Worm (Caenorhabditis elegans) whole organism, L4 larva: ENCODE results near the gene C32D5.4.

Source experiments
- F37D6.2 ChIP-seq: sonication (generic microtip); optimal IDR thresholded peaks from 2 replicates; lab custom pipeline; 2016; ENCODE audit warnings: mild to moderate bottlenecking, missing genetic modification characterization, missing compliant biosample characterization
- F49E8.2 ChIP-seq: sonication (generic microtip); optimal IDR thresholded peaks from 2 replicates; lab custom pipeline; 2016; ENCODE audit warnings: missing compliant biosample characterization, mild to moderate bottlenecking, missing genetic modification characterization, borderline replicate concordance
- Y48G9A.11 ChIP-seq: fragments of 200-800 bp; sonication (Bioruptor generic); IDR thresholded peaks from 2 replicates; pipeline ENCODE4 v1.3.6; 2022; ENCODE audit warnings: missing genetic modification reagents, missing genetic modification characterization, missing compliant biosample characterization
- Y75B8A.6 ChIP-seq: fragments of 200-800 bp; sonication (Bioruptor generic); IDR thresholded peaks from 2 replicates; pipeline ENCODE4 v1.3.6; 2022; ENCODE audit warnings: missing genetic modification reagents, missing genetic modification characterization, missing compliant biosample characterization
- aha-1 ChIP-seq: fragments of 150-350 bp; peaks from one replicate; lab custom pipeline; 2014; ENCODE audit warnings: missing biosample characterization, missing genetic modification characterization
- aly-2 ChIP-seq: sonication (generic microtip); optimal IDR thresholded peaks from 2 replicates; lab custom pipeline; 2018; ENCODE audit warnings: missing biosample characterization, missing genetic modification characterization
- arid-1 ChIP-seq: fragments of 200-800 bp; sonication (Bioruptor generic); conservative IDR thresholded peaks from 2 replicates; pipeline ENCODE4 v1.3.6; 2022; ENCODE audit warnings: missing genetic modification reagents, missing genetic modification characterization, missing compliant biosample characterization
- ceh-28 ChIP-seq: fragments of 150-350 bp; optimal IDR thresholded peaks from 2 replicates; lab custom pipeline; 2014; ENCODE audit warnings: missing biosample characterization, missing genetic modification reagents, missing genetic modification characterization
- ceh-32 ChIP-seq: sonication (generic microtip); optimal IDR thresholded peaks from 2 replicates; lab custom pipeline; 2016; ENCODE audit warnings: mild to moderate bottlenecking, missing genetic modification characterization, missing compliant biosample characterization; ENCODE audit not compliant: poor library complexity
- ceh-62 ChIP-seq: sonication (generic microtip); optimal IDR thresholded peaks from 2 replicates; lab custom pipeline; 2017; ENCODE audit warnings: missing biosample characterization, missing genetic modification characterization
- ceh-82 ChIP-seq: sonication (generic microtip); optimal IDR thresholded peaks from 2 replicates; lab custom pipeline; 2017; ENCODE audit warnings: missing biosample characterization, missing genetic modification characterization
- ces-1 ChIP-seq: fragments of 150-350 bp; sonication (generic microtip); optimal IDR thresholded peaks from 4 replicates; lab custom pipeline; 2014; ENCODE audit warnings: missing biosample characterization, missing genetic modification reagents, missing genetic modification characterization
- ctbp-1 ChIP-seq: fragments of 200-800 bp; sonication (Bioruptor generic); IDR thresholded peaks from 2 replicates; pipeline ENCODE4 v1.3.6; 2022; ENCODE audit warnings: missing genetic modification reagents, missing genetic modification characterization, missing compliant biosample characterization
- daf-19 ChIP-seq: fragments of 200-800 bp; sonication (Bioruptor generic); conservative IDR thresholded peaks from 2 replicates; pipeline ENCODE4 v1.3.6; 2022; ENCODE audit warnings: missing genetic modification characterization, missing compliant biosample characterization
- daf-8 ChIP-seq: fragments of 200-800 bp; sonication (Bioruptor generic); IDR thresholded peaks from 2 replicates; pipeline ENCODE4 v1.3.6; 2022; ENCODE audit warnings: missing genetic modification characterization, missing compliant biosample characterization
- dmd-6 ChIP-seq: fragments of 200-800 bp; sonication (Bioruptor generic); IDR thresholded peaks from 2 replicates; pipeline ENCODE4 v1.3.6; 2022; ENCODE audit warnings: missing genetic modification reagents, missing genetic modification characterization, missing compliant biosample characterization
- dmd-8 ChIP-seq: fragments of 200-800 bp; sonication (Bioruptor generic); IDR thresholded peaks from 2 replicates; pipeline ENCODE4 v1.3.6; 2022; ENCODE audit warnings: missing genetic modification characterization, missing compliant biosample characterization
- duxl-1 ChIP-seq: sonication (generic microtip); optimal IDR thresholded peaks from 2 replicates; lab custom pipeline; 2016; ENCODE audit warnings: mild to moderate bottlenecking, missing genetic modification characterization, moderate library complexity, missing compliant biosample characterization; ENCODE audit not compliant: poor library complexity
- egl-27 ChIP-seq: sonication (generic microtip); optimal IDR thresholded peaks from 3 replicates; lab custom pipeline; 2017; ENCODE audit warnings: missing biosample characterization, missing genetic modification reagents, missing genetic modification characterization
- egl-43 ChIP-seq: fragments of 200-800 bp; sonication (Bioruptor generic); IDR thresholded peaks from 2 replicates; pipeline ENCODE4 v1.3.6; 2022; ENCODE audit warnings: missing genetic modification reagents, missing genetic modification characterization, missing compliant biosample characterization
- fkh-10 ChIP-seq: fragments of 150-350 bp; optimal IDR thresholded peaks from 2 replicates; lab custom pipeline; 2014; ENCODE audit warnings: missing biosample characterization, missing genetic modification reagents, missing genetic modification characterization
- hlh-11 ChIP-seq: fragments of 200-800 bp; sonication (Bioruptor generic); optimal IDR thresholded peaks from 2 replicates; lab custom pipeline; 2018; ENCODE audit warnings: mild to moderate bottlenecking, missing genetic modification characterization, missing compliant biosample characterization
- hmg-1.1 ChIP-seq: fragments of 200-800 bp; sonication (Bioruptor generic); IDR thresholded peaks from 2 replicates; pipeline ENCODE4 v1.3.6; 2022; ENCODE audit warnings: missing genetic modification reagents, missing genetic modification characterization, missing compliant biosample characterization
- lin-1 ChIP-seq: fragments of 200-800 bp; sonication (Bioruptor generic); IDR thresholded peaks from 2 replicates; pipeline ENCODE4 v1.3.6; 2022; ENCODE audit warnings: missing genetic modification reagents, missing genetic modification characterization, missing compliant biosample characterization
- lin-15B ChIP-seq: fragments of 150-350 bp; sonication (generic microtip); optimal IDR thresholded peaks from 3 replicates; lab custom pipeline; 2014; ENCODE audit warnings: missing biosample characterization, missing genetic modification characterization
- lin-39 ChIP-seq: fragments of 150-350 bp; optimal IDR thresholded peaks from 2 replicates; lab custom pipeline; 2014; ENCODE audit warnings: missing biosample characterization, missing genetic modification reagents, missing genetic modification characterization
- mep-1 ChIP-seq: fragments of 150-350 bp; sonication (generic microtip); optimal IDR thresholded peaks from 3 replicates; lab custom pipeline; 2014; ENCODE audit warnings: missing biosample characterization, missing genetic modification characterization
- mxl-2 ChIP-seq: fragments of 200-800 bp; sonication (Bioruptor generic); conservative IDR thresholded peaks from 2 replicates; pipeline ENCODE4 v1.3.6; 2022; ENCODE audit warnings: missing genetic modification reagents, missing genetic modification characterization, missing compliant biosample characterization
- nhr-28 ChIP-seq: fragments of 150-350 bp; optimal IDR thresholded peaks from 2 replicates; lab custom pipeline; 2014; ENCODE audit warnings: missing biosample characterization, missing genetic modification characterization
- nhr-41 ChIP-seq: fragments of 200-800 bp; sonication (Bioruptor generic); IDR thresholded peaks from 2 replicates; pipeline ENCODE4 v1.3.6; 2022; ENCODE audit warnings: missing genetic modification reagents, missing genetic modification characterization, missing compliant biosample characterization
- nhr-42 ChIP-seq: fragments of 200-800 bp; sonication (Bioruptor generic); IDR thresholded peaks from 2 replicates; pipeline ENCODE4 v1.3.6; 2022; ENCODE audit warnings: missing genetic modification characterization, missing compliant biosample characterization
- nhr-76 ChIP-seq: fragments of 150-350 bp; optimal IDR thresholded peaks from 2 replicates; lab custom pipeline; 2014; ENCODE audit warnings: missing biosample characterization, missing genetic modification characterization
- nhr-77 ChIP-seq: fragments of 150-350 bp; optimal IDR thresholded peaks from 2 replicates; lab custom pipeline; 2014; ENCODE audit warnings: missing biosample characterization, missing genetic modification characterization
- pha-4 ChIP-seq, 2 experiments: fragments of 150-350 bp in 1 of 2; fragments of 200-800 bp in 1 of 2; sonication (Bioruptor generic) in 1 of 2; IDR thresholded peaks in 1 of 2; optimal IDR thresholded peaks in 1 of 2; 2 replicates each; pipeline versions ENCODE4 v1.3.6 to Lab custom; 2014 to 2022; ENCODE audit warnings: missing genetic modification characterization in 2 of 2, missing genetic modification reagents in 2 of 2, missing biosample characterization in 1 of 2, missing compliant biosample characterization in 1 of 2
- php-3 ChIP-seq: fragments of 200-800 bp; sonication (Bioruptor generic); IDR thresholded peaks from 2 replicates; pipeline ENCODE4 v1.3.6; 2022; ENCODE audit warnings: missing genetic modification reagents, missing genetic modification characterization, missing compliant biosample characterization
- pqm-1 ChIP-seq: sonication (generic microtip); optimal IDR thresholded peaks from 2 replicates; lab custom pipeline; 2017; ENCODE audit warnings: missing biosample characterization, missing genetic modification characterization
- rbr-2 ChIP-seq: sonication (generic microtip); optimal IDR thresholded peaks from 2 replicates; lab custom pipeline; 2016; ENCODE audit warnings: missing genotype, missing genetic modification characterization, missing compliant biosample characterization
- snpc-1.2 ChIP-seq: fragments of 200-800 bp; sonication (Bioruptor generic); IDR thresholded peaks from 2 replicates; pipeline ENCODE4 v1.3.6; 2022; ENCODE audit warnings: missing genetic modification reagents, missing genetic modification characterization, missing compliant biosample characterization
- spr-1 ChIP-seq: sonication (generic microtip); optimal IDR thresholded peaks from 2 replicates; lab custom pipeline; 2016; ENCODE audit warnings: mild to moderate bottlenecking, missing genetic modification characterization, missing compliant biosample characterization
- spr-3 ChIP-seq: fragments of 200-800 bp; sonication (Bioruptor generic); optimal IDR thresholded peaks from 2 replicates; lab custom pipeline; 2018; ENCODE audit warnings: mild to moderate bottlenecking, missing genetic modification characterization, missing compliant biosample characterization
- tag-97 ChIP-seq: fragments of 200-800 bp; sonication (Bioruptor generic); IDR thresholded peaks from 2 replicates; pipeline ENCODE4 v1.3.6; 2022; ENCODE audit warnings: missing genetic modification characterization, missing compliant biosample characterization
- unc-62 ChIP-seq, 3 experiments: fragments of 150-350 bp in 1 of 3; sonication (generic microtip); optimal IDR thresholded peaks in 2 of 3; peaks in 1 of 3; 1 replicate in 1 of 3; 2 replicates in 2 of 3; lab custom pipeline; 2014 to 2017; ENCODE audit warnings: missing biosample characterization in 3 of 3, missing genetic modification characterization in 3 of 3, missing genetic modification reagents in 3 of 3, missing genotype in 1 of 3
- vab-7 ChIP-seq: fragments of 200-800 bp; sonication (Bioruptor generic); IDR thresholded peaks from 2 replicates; pipeline ENCODE4 v1.3.6; 2022; ENCODE audit warnings: missing genetic modification reagents, missing genetic modification characterization, missing compliant biosample characterization
- zfp-3 ChIP-seq: fragments of 200-800 bp; sonication (Bioruptor generic); conservative IDR thresholded peaks from 2 replicates; pipeline ENCODE4 v1.3.6; 2022; ENCODE audit warnings: missing genetic modification reagents, missing genetic modification characterization, missing compliant biosample characterization
- zip-11 ChIP-seq: fragments of 200-800 bp; sonication (Bioruptor generic); IDR thresholded peaks from 2 replicates; pipeline ENCODE4 v1.3.6; 2022; ENCODE audit warnings: missing genetic modification characterization, missing compliant biosample characterization
- zip-2 ChIP-seq: fragments of 150-350 bp; optimal IDR thresholded peaks from 2 replicates; lab custom pipeline; 2014; ENCODE audit warnings: missing biosample characterization, missing genetic modification characterization

Gene C32D5.4

DNA sequence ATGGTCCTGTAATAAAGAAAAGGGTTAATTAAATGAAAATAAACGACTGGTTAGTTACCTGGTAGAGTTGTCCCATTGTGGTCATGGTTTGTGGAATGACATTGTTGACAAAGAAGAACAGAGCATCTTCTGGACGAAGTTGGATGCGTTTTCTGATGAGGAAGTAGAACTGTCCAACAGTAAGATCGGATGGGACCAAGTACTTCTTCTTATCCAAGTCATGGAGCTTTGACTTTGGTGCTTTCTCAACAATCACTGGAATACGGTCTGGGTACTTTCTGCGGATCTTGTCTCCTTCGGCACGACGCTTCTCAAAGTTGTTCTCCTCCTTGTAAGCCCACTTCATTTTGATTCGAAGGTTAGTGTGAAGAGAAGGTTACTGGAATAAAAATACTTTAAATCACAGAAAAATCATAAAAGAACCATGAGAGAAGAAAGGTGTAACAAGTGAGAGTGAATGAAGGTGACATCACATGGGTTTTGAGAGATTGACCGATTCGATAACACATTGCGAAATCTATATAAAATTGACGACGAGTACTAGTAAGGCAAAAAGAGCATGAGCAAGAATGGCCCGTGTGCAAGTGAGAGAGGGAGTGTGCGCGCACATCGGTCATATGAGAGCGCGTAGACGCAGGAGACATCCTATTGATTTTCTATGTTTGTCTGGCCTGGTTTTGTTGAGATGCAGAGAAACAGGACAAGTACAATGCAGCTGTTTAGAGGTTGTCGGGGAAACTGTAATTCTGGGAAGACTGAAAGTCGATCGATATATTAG is 24.7 kb upstream of the C32D5.4 start, which contains the start of gene lgg-1 (continued):
- TF ChIP-seq spr-1 (tag; lab: Kevin White, UChicago) = peak; percentile 39
- no peak for TF ChIP-seq nhr-42
- TF ChIP-seq daf-8 = no peak
- peak; percentile 43 for TF ChIP-seq fkh-10 (GFP tag; lab: Kevin White, UChicago)
- TF ChIP-seq aly-2 (tag; lab: Kevin White, UChicago) = no peak
- TF ChIP-seq nhr-28 (tag; lab: Kevin White, UChicago) = peak; percentile 31
- no peak for TF ChIP-seq lin-15B (tag; lab: Kevin White, UChicago)
- no peak for TF ChIP-seq nhr-76 (tag; lab: Kevin White, UChicago)
- peak; percentile 53; the same call in 1 of the 2 replicates for TF ChIP-seq Y75B8A.6 (GFP tag; lab: Robert Waterston, UW)
- TF ChIP-seq F37D6.2 (tag; lab: Kevin White, UChicago) = peak; percentile 36
- TF ChIP-seq ceh-82 = no peak
- TF ChIP-seq, all 104 proteins: peak for 54

DNA sequence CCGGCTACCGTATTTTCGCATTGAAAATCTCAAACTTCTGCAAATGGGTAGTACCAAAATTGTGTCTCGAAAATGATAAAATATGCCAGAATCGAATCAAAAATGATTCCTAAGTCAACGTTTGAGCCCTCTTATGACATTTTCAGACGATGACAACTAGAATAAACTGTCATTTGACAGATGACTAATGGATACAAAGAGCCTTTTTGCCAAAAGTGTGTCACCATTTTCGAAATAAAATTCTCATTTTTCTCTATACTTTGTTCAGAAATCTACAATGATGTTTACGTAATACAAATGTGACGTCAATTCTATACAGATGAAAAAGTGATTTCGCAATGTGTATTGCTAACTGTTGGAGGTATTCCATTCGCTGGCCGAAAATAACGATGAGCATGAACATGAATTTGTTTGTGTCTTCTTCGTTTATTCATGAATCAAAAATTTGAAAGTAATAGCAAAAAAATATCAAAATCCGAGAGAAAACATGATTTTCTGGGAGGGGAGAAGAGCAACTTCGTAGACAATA is 23.7 kb upstream of the C32D5.4 start:
- TF ChIP-seq aha-1 (tag; lab: Kevin White, UChicago) = peak; percentile 75
- peak; percentile 50 for TF ChIP-seq spr-3 (GFP tag; lab: Kevin White, UChicago)
- peak; percentile 71 for TF ChIP-seq hmg-1.1 (GFP tag; lab: Robert Waterston, UW)
- TF ChIP-seq arid-1 (GFP tag; lab: Robert Waterston, UW) = peak; percentile 56; the same call in 1 of the 2 replicates
- TF ChIP-seq zip-11 (GFP tag; lab: Robert Waterston, UW) = no peak
- no peak for TF ChIP-seq ceh-28 (tag; lab: Kevin White, UChicago)
- TF ChIP-seq dmd-6 (GFP tag; lab: Robert Waterston, UW) = peak; percentile 47; the same call in 1 of the 2 replicates
- TF ChIP-seq pqm-1 (tag; lab: Kevin White, UChicago) = no peak
- peak; percentile 61 for TF ChIP-seq hlh-11
- peak; percentile 65 for TF ChIP-seq snpc-1.2 (GFP tag; lab: Robert Waterston, UW)
- TF ChIP-seq ceh-32 (tag; lab: Kevin White, UChicago) = no peak
- no peak for TF ChIP-seq ces-1
- 0 out of 2 replicates have a peak, but pooled peaks have one; percentile 7 for TF ChIP-seq dmd-8 (GFP tag; lab: Robert Waterston, UW)
- peak; percentile 74 for TF ChIP-seq ctbp-1
- TF ChIP-seq zip-2 (tag; lab: Kevin White, UChicago) = peak; percentile 46
- peak; percentile 4 for TF ChIP-seq rbr-2 (tag; lab: Kevin White, UChicago)
- TF ChIP-seq duxl-1 = no peak
- no peak for TF ChIP-seq tag-97 (GFP tag; lab: Robert Waterston, UW)
- peak in 1 of 2 experiments; percentile 80 for TF ChIP-seq unc-62 (GFP tag; optimal IDR thresholded peaks at IDR 0.05 in 1 of 2; lab: Kevin White, UChicago)
- TF ChIP-seq unc-62 (tag; optimal IDR thresholded peaks at IDR 0.05; lab: Kevin White, UChicago) = peak; percentile 34
- TF ChIP-seq zfp-3 (GFP tag; lab: Robert Waterston, UW) = peak; percentile 98
- peak; percentile 77; the same call in 1 of the 2 replicates for TF ChIP-seq lin-1 (GFP tag; lab: Robert Waterston, UW)
- no peak for TF ChIP-seq F49E8.2 (tag; lab: Kevin White, UChicago)
- no peak for TF ChIP-seq nhr-41 (GFP tag; lab: Robert Waterston, UW)
- TF ChIP-seq vab-7 (GFP tag; lab: Robert Waterston, UW) = peak; percentile 51
- peak; percentile 80 for TF ChIP-seq nhr-77
- no peak for TF ChIP-seq ceh-82
- no peak for TF ChIP-seq egl-27 (tag; lab: Kevin White, UChicago)
- TF ChIP-seq Y75B8A.6 (GFP tag; lab: Robert Waterston, UW) = peak; percentile 54; the same call in 1 of the 2 replicates
- TF ChIP-seq egl-43 (GFP tag; lab: Robert Waterston, UW) = peak; percentile 29; the same call in 1 of the 2 replicates
- TF ChIP-seq mxl-2 (GFP tag; lab: Robert Waterston, UW) = no peak
- TF ChIP-seq daf-19 (GFP tag; lab: Robert Waterston, UW) = peak; percentile 77
- peak; percentile 92 for TF ChIP-seq mep-1 (tag; lab: Kevin White, UChicago)
- no peak; the same call in 1 of the 2 replicates for TF ChIP-seq Y48G9A.11
- TF ChIP-seq php-3 (GFP tag; lab: Robert Waterston, UW) = peak; percentile 74
- TF ChIP-seq ceh-62 = no peak
- peak; percentile 20 for TF ChIP-seq F37D6.2 (tag; lab: Kevin White, UChicago)
- peak; percentile 74; the same call in 1 of the 2 replicates for TF ChIP-seq pha-4 (GFP tag; IDR thresholded peaks at IDR 0.05; lab: Robert Waterston, UW)
- TF ChIP-seq pha-4 (tag; optimal IDR thresholded peaks at IDR 0.05; lab: Kevin White, UChicago) = peak; percentile 7
- no peak for TF ChIP-seq lin-39 (tag; lab: Kevin White, UChicago)
